Fruit fly (Drosophila melanogaster): ENCODE results near the gene MESR3.

dm6 chr2L:18698559-18699130 is 81.6 kb downstream of the MESR3 start, which contains the start of gene CG10341:
- TF ChIP-seq br (GFP tag; optimal IDR thresholded peaks at IDR 0.05) (no peak), N (GFP tag; optimal IDR thresholded peaks at IDR 0.05) (no peak), brk (GFP tag; optimal IDR thresholded peaks at IDR 0.05) (no peak), OdsH (GFP tag; optimal IDR thresholded peaks at IDR 0.05) (no peak), lola (GFP tag; optimal IDR thresholded peaks at IDR 0.05) (no peak), CrebA (GFP tag; optimal IDR thresholded peaks at IDR 0.05; ENCODE audit: borderline replicate concordance) (no peak), dl (GFP tag; optimal IDR thresholded peaks at IDR 0.05; ENCODE audit: insufficient read depth in 1 of 2, partially characterized antibody in 2 of 2) (no peak), Hr78 (GFP tag; optimal IDR thresholded peaks at IDR 0.05) (no peak), Abd-B (GFP tag; optimal IDR thresholded peaks at IDR 0.05) (no peak), pan (optimal IDR thresholded peaks at IDR 0.05) (no peak), Dfd (GFP tag; optimal IDR thresholded peaks at IDR 0.05) (no peak), CG32264 (GFP tag; optimal IDR thresholded peaks at IDR 0.05) (no peak), psq (GFP tag; optimal IDR thresholded peaks at IDR 0.05) (no peak)

All from whole organism, wandering third instar larva.